Worm (Caenorhabditis elegans) whole organism, L4 larva: ENCODE data around the gene unc-68.

ENCODE experiments used
- F10B5.3 ChIP-seq: sonication (generic microtip); optimal IDR thresholded peaks from 2 replicates; lab custom pipeline; 2016; ENCODE audit warnings: mild to moderate bottlenecking, missing genetic modification characterization, missing compliant biosample characterization
- F44E2.7 ChIP-seq: fragments of 200-800 bp; sonication (Bioruptor generic); IDR thresholded peaks from 2 replicates; pipeline ENCODE4 v2.1.2; 2022; ENCODE audit warnings: missing genetic modification characterization, missing compliant biosample characterization
- T20F7.1 ChIP-seq: fragments of 200-800 bp; sonication (Bioruptor generic); optimal IDR thresholded peaks from 2 replicates; lab custom pipeline; 2018; ENCODE audit warnings: mild to moderate bottlenecking, missing genetic modification characterization, missing compliant biosample characterization
- Y48G9A.11 ChIP-seq: fragments of 200-800 bp; sonication (Bioruptor generic); IDR thresholded peaks from 2 replicates; pipeline ENCODE4 v1.3.6; 2022; ENCODE audit warnings: missing genetic modification reagents, missing genetic modification characterization, missing compliant biosample characterization
- ZK337.2 ChIP-seq: fragments of 200-800 bp; sonication (Bioruptor generic); IDR thresholded peaks from 2 replicates; pipeline ENCODE4 v1.3.6; 2022; ENCODE audit warnings: missing genetic modification reagents, missing genetic modification characterization, missing compliant biosample characterization
- ZK546.5 ChIP-seq, 2 experiments: sonication (generic microtip); optimal IDR thresholded peaks; 2 replicates each; lab custom pipeline; 2017; ENCODE audit warnings: missing biosample characterization in 2 of 2, missing genetic modification characterization in 2 of 2
- aha-1 ChIP-seq: fragments of 150-350 bp; peaks from one replicate; lab custom pipeline; 2014; ENCODE audit warnings: missing biosample characterization, missing genetic modification characterization
- ama-1 ChIP-seq: fragments of 150-350 bp; optimal IDR thresholded peaks from 2 replicates; lab custom pipeline; 2014; ENCODE audit warnings: inconsistent platforms, mixed read lengths
- arid-1 ChIP-seq: fragments of 200-800 bp; sonication (Bioruptor generic); conservative IDR thresholded peaks from 2 replicates; pipeline ENCODE4 v1.3.6; 2022; ENCODE audit warnings: missing genetic modification reagents, missing genetic modification characterization, missing compliant biosample characterization
- ceh-28 ChIP-seq: fragments of 150-350 bp; optimal IDR thresholded peaks from 2 replicates; lab custom pipeline; 2014; ENCODE audit warnings: missing biosample characterization, missing genetic modification reagents, missing genetic modification characterization
- ceh-44 ChIP-seq: fragments of 200-800 bp; sonication (Bioruptor generic); IDR thresholded peaks from 2 replicates; pipeline ENCODE4 v1.3.6; 2022; ENCODE audit warnings: missing genetic modification reagents, missing genetic modification characterization, missing compliant biosample characterization
- ces-1 ChIP-seq: fragments of 150-350 bp; sonication (generic microtip); optimal IDR thresholded peaks from 4 replicates; lab custom pipeline; 2014; ENCODE audit warnings: missing biosample characterization, missing genetic modification reagents, missing genetic modification characterization
- cey-2 ChIP-seq: sonication (generic microtip); optimal IDR thresholded peaks from 3 replicates; lab custom pipeline; 2017; ENCODE audit warnings: missing genetic modification characterization, mild to moderate bottlenecking, missing compliant biosample characterization, antibody characterized with exemption, borderline replicate concordance; ENCODE audit not compliant: insufficient read depth
- ctbp-1 ChIP-seq: fragments of 200-800 bp; sonication (Bioruptor generic); IDR thresholded peaks from 2 replicates; pipeline ENCODE4 v1.3.6; 2022; ENCODE audit warnings: missing genetic modification reagents, missing genetic modification characterization, missing compliant biosample characterization
- dmd-9 ChIP-seq: fragments of 200-800 bp; sonication (Bioruptor generic); IDR thresholded peaks from 2 replicates; pipeline ENCODE4 v1.3.6; 2022; ENCODE audit warnings: missing genetic modification reagents, missing genetic modification characterization, missing compliant biosample characterization
- dpl-1 ChIP-seq: fragments of 150-350 bp; optimal IDR thresholded peaks from 2 replicates; lab custom pipeline; 2014; ENCODE audit warnings: missing biosample characterization, missing genetic modification reagents, missing genetic modification characterization
- egl-43 ChIP-seq: fragments of 200-800 bp; sonication (Bioruptor generic); IDR thresholded peaks from 2 replicates; pipeline ENCODE4 v1.3.6; 2022; ENCODE audit warnings: missing genetic modification reagents, missing genetic modification characterization, missing compliant biosample characterization
- gei-8 ChIP-seq: fragments of 200-800 bp; sonication (Bioruptor generic); optimal IDR thresholded peaks from 2 replicates; lab custom pipeline; 2018; ENCODE audit warnings: mild to moderate bottlenecking, missing genetic modification characterization, missing compliant biosample characterization
- hif-1 ChIP-seq, 2 experiments: sonication (generic microtip); optimal IDR thresholded peaks; 2 replicates each; lab custom pipeline; 2016 to 2017; ENCODE audit warnings: missing compliant biosample characterization in 2 of 2, missing genetic modification characterization in 2 of 2, missing genetic modification reagents in 2 of 2, missing genotype in 2 of 2, mild to moderate bottlenecking in 1 of 2
- hmg-1.1 ChIP-seq: fragments of 200-800 bp; sonication (Bioruptor generic); IDR thresholded peaks from 2 replicates; pipeline ENCODE4 v1.3.6; 2022; ENCODE audit warnings: missing genetic modification reagents, missing genetic modification characterization, missing compliant biosample characterization
- jun-1 ChIP-seq: fragments of 150-350 bp; optimal IDR thresholded peaks from 2 replicates; lab custom pipeline; 2014; ENCODE audit warnings: missing biosample characterization, missing genetic modification reagents, missing genetic modification characterization
- lin-38 ChIP-seq: fragments of 200-800 bp; sonication (Bioruptor generic); IDR thresholded peaks from 2 replicates; pipeline ENCODE4 v1.3.6; 2022; ENCODE audit warnings: missing genetic modification reagents, missing genetic modification characterization, missing compliant biosample characterization
- lsy-2 ChIP-seq, 2 experiments: fragments of 150-350 bp in 1 of 2; sonication (generic microtip) in 1 of 2; optimal IDR thresholded peaks; 2 replicates each; lab custom pipeline; 2014 to 2017; ENCODE audit warnings: missing biosample characterization in 2 of 2, missing genetic modification characterization in 2 of 2
- mep-1 ChIP-seq: fragments of 150-350 bp; sonication (generic microtip); optimal IDR thresholded peaks from 3 replicates; lab custom pipeline; 2014; ENCODE audit warnings: missing biosample characterization, missing genetic modification characterization
- mes-2 ChIP-seq: sonication (generic microtip); optimal IDR thresholded peaks from 2 replicates; lab custom pipeline; 2016; ENCODE audit warnings: missing genotype, mild to moderate bottlenecking, missing genetic modification characterization, missing compliant biosample characterization; ENCODE audit not compliant: poor library complexity, severe bottlenecking
- mxl-3 ChIP-seq: fragments of 200-800 bp; sonication (Bioruptor generic); optimal IDR thresholded peaks from 2 replicates; lab custom pipeline; 2018; ENCODE audit warnings: mild to moderate bottlenecking, missing genetic modification characterization, missing compliant biosample characterization
- nhr-102 ChIP-seq: sonication (generic microtip); optimal IDR thresholded peaks from 2 replicates; lab custom pipeline; 2016; ENCODE audit warnings: mild to moderate bottlenecking, missing genetic modification characterization, moderate library complexity, missing compliant biosample characterization
- nhr-111 ChIP-seq: fragments of 200-800 bp; sonication (Bioruptor generic); optimal IDR thresholded peaks from 2 replicates; lab custom pipeline; 2018; ENCODE audit warnings: mild to moderate bottlenecking, missing genetic modification characterization, missing compliant biosample characterization
- nhr-237 ChIP-seq: sonication (generic microtip); optimal IDR thresholded peaks from 2 replicates; lab custom pipeline; 2017; ENCODE audit warnings: missing biosample characterization, missing genetic modification characterization
- nhr-25 ChIP-seq: sonication (generic microtip); optimal IDR thresholded peaks from 2 replicates; lab custom pipeline; 2017; ENCODE audit warnings: missing genetic modification characterization, mild to moderate bottlenecking, missing compliant biosample characterization, antibody characterized with exemption, moderate library complexity, borderline replicate concordance; ENCODE audit not compliant: insufficient read depth
- nhr-28 ChIP-seq: fragments of 150-350 bp; optimal IDR thresholded peaks from 2 replicates; lab custom pipeline; 2014; ENCODE audit warnings: missing biosample characterization, missing genetic modification characterization
- nhr-42 ChIP-seq: fragments of 200-800 bp; sonication (Bioruptor generic); IDR thresholded peaks from 2 replicates; pipeline ENCODE4 v1.3.6; 2022; ENCODE audit warnings: missing genetic modification characterization, missing compliant biosample characterization
- nhr-48 ChIP-seq: sonication (generic microtip); optimal IDR thresholded peaks from 2 replicates; lab custom pipeline; 2016; ENCODE audit warnings: mild to moderate bottlenecking, missing genetic modification characterization, missing compliant biosample characterization
- pha-4 ChIP-seq, 2 experiments: fragments of 150-350 bp in 1 of 2; fragments of 200-800 bp in 1 of 2; sonication (Bioruptor generic) in 1 of 2; IDR thresholded peaks in 1 of 2; optimal IDR thresholded peaks in 1 of 2; 2 replicates each; pipeline versions ENCODE4 v1.3.6 to Lab custom; 2014 to 2022; ENCODE audit warnings: missing genetic modification characterization in 2 of 2, missing genetic modification reagents in 2 of 2, missing biosample characterization in 1 of 2, missing compliant biosample characterization in 1 of 2
- pqm-1 ChIP-seq: sonication (generic microtip); optimal IDR thresholded peaks from 2 replicates; lab custom pipeline; 2017; ENCODE audit warnings: missing biosample characterization, missing genetic modification characterization
- unc-62 ChIP-seq, 3 experiments: fragments of 150-350 bp in 1 of 3; sonication (generic microtip); optimal IDR thresholded peaks in 2 of 3; peaks in 1 of 3; 1 replicate in 1 of 3; 2 replicates in 2 of 3; lab custom pipeline; 2014 to 2017; ENCODE audit warnings: missing biosample characterization in 3 of 3, missing genetic modification characterization in 3 of 3, missing genetic modification reagents in 3 of 3, missing genotype in 1 of 3
- zag-1 ChIP-seq: fragments of 150-350 bp; optimal IDR thresholded peaks from 2 replicates; lab custom pipeline; 2014; ENCODE audit warnings: missing biosample characterization, missing genetic modification characterization
- zfp-2 ChIP-seq: sonication (generic microtip); optimal IDR thresholded peaks from 2 replicates; lab custom pipeline; 2016; ENCODE audit warnings: mild to moderate bottlenecking, missing genetic modification characterization, missing compliant biosample characterization
- zfp-3 ChIP-seq: fragments of 200-800 bp; sonication (Bioruptor generic); conservative IDR thresholded peaks from 2 replicates; pipeline ENCODE4 v1.3.6; 2022; ENCODE audit warnings: missing genetic modification reagents, missing genetic modification characterization, missing compliant biosample characterization

Gene unc-68

DNA sequence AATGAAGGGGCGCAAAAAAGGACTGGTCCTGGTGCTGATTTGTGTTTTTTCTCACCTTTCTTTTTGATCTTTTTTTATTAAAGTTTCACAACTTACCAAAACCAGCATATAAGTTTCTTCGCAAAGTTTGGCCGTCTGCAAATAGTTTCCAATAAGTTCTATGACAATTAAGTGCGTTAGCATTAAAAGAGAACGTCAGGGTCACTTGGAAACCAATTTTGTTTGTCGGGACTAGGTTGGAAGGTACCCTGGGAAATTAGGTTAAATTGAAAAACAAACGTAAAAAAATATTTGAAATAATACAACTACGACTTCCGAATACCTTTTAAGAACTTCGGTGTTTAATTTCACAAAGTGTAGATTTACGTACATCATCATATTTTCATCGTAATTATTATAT lies 50.3 kb downstream of the unc-68 start:
- TF ChIP-seq unc-62 (GFP tag; optimal IDR thresholded peaks at IDR 0.05 in 1 of 2; lab: Kevin White, UChicago) (peak in 1 of 2 experiments; percentile 98), unc-62 (tag; optimal IDR thresholded peaks at IDR 0.05; lab: Kevin White, UChicago) (no peak), egl-43 (no peak), aha-1 (peak; percentile 67), lin-38 (GFP tag; lab: Robert Waterston, UW) (no peak), cey-2 (tag; lab: Kevin White, UChicago) (no peak), ceh-44 (no peak), F10B5.3 (no peak), zfp-3 (GFP tag; lab: Robert Waterston, UW) (no peak), F44E2.7 (GFP tag; lab: Robert Waterston, UW) (no peak)
- TF ChIP-seq, all 104 proteins: peak for 2

DNA sequence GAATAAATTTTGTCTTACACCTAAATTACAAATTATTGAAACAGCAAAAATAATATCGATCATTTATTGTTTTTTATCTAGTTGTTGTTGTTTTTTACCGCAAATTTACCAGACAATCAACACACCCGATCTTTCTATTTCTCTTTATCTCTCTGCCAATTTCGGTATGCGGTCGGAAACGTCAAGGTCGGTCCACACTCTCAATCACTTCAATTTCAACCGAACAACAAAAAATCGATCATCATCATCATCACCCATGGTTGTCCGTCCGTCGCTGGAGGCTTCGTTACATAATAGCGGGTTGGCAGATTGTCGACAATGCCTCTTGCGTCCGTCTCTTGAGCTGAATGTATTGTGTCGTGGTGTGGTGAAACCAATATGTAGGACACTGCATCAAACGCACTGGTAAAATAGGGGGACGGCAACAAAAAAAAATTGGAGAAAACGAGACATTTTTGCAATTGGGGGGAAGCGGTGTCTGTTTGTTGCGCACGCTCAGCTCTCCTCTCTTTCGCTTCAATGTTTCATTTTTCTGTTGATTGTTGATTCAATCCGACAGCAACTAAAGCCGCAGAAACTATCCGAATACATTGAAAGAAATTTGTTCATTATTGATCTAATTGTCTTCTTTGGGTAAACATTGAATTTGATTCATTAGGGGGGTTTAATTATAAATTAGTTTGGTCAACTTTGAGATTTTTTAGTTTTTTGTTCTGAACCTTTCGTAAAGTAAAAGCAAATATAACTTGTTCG lies 51.9 kb downstream of the unc-68 start:
- TF ChIP-seq Y48G9A.11, result no peak
- no peak for TF ChIP-seq nhr-102 (tag; lab: Kevin White, UChicago)
- TF ChIP-seq dmd-9 (GFP tag; lab: Robert Waterston, UW), result 0 out of 2 replicates have a peak, but pooled peaks have one; percentile 40
- TF ChIP-seq ama-1 (lab: Kevin White, UChicago), result no peak
- TF ChIP-seq ZK337.2, result no peak
- TF ChIP-seq nhr-42 (GFP tag; lab: Robert Waterston, UW), result no peak
- TF ChIP-seq zag-1, result no peak
- no peak for TF ChIP-seq hif-1 (tag; optimal IDR thresholded peaks at IDR 0.05; lab: Kevin White, UChicago)
- no peak for TF ChIP-seq nhr-48 (tag; lab: Kevin White, UChicago)
- TF ChIP-seq dpl-1 (GFP tag; lab: Kevin White, UChicago), result no peak
- no peak for TF ChIP-seq ZK546.5 (tag; optimal IDR thresholded peaks at IDR 0.05; lab: Kevin White, UChicago)
- TF ChIP-seq ces-1, result no peak
- no peak for TF ChIP-seq nhr-111 (GFP tag; lab: Kevin White, UChicago)
- no peak for TF ChIP-seq T20F7.1 (GFP tag; lab: Kevin White, UChicago)
- peak in 1 of 2 experiments; percentile 95 for TF ChIP-seq unc-62 (GFP tag; optimal IDR thresholded peaks at IDR 0.05 in 1 of 2; lab: Kevin White, UChicago)
- no peak for TF ChIP-seq unc-62 (tag; optimal IDR thresholded peaks at IDR 0.05; lab: Kevin White, UChicago)
- peak; percentile 0 for TF ChIP-seq mxl-3
- TF ChIP-seq nhr-25 (tag; lab: Kevin White, UChicago), result no peak
- TF ChIP-seq lsy-2 (tag; optimal IDR thresholded peaks at IDR 0.05; lab: Kevin White, UChicago), result peak in 1 of 2 experiments; percentile 8
- no peak for TF ChIP-seq gei-8
- TF ChIP-seq arid-1 (GFP tag; lab: Robert Waterston, UW), result no peak
- no peak for TF ChIP-seq ceh-28 (tag; lab: Kevin White, UChicago)
- TF ChIP-seq zfp-2 (tag; lab: Kevin White, UChicago), result no peak
- no peak for TF ChIP-seq pqm-1
- no peak for TF ChIP-seq pha-4 (GFP tag; IDR thresholded peaks at IDR 0.05; lab: Robert Waterston, UW)
- peak; percentile 58 for TF ChIP-seq pha-4 (tag; optimal IDR thresholded peaks at IDR 0.05; lab: Kevin White, UChicago)
- TF ChIP-seq nhr-237 (tag; lab: Kevin White, UChicago), result no peak
- TF ChIP-seq mep-1 (tag; lab: Kevin White, UChicago), result peak; percentile 19
- TF ChIP-seq hmg-1.1 (GFP tag; lab: Robert Waterston, UW), result peak; percentile 28; the same call in 1 of the 2 replicates
- TF ChIP-seq jun-1 (tag; lab: Kevin White, UChicago), result no peak
- no peak for TF ChIP-seq mes-2 (tag; lab: Kevin White, UChicago)
- TF ChIP-seq ctbp-1, result no peak
- no peak for TF ChIP-seq nhr-28 (tag; lab: Kevin White, UChicago)
- TF ChIP-seq, all 104 proteins: peak for 7
